Worm (Caenorhabditis elegans): ENCODE measurements around the gene F08B12.11.

ce11 chrX:11400467-11401184 is 15.8 kb downstream of the F08B12.11 start:
- TF ChIP-seq ceh-48 (tag; optimal IDR thresholded peaks at IDR 0.05) (no peak), hlh-30 (tag; optimal IDR thresholded peaks at IDR 0.05; ENCODE audit: insufficient read depth) (no peak), ama-1 (optimal IDR thresholded peaks at IDR 0.05) (no peak), ceh-31 (tag; optimal IDR thresholded peaks at IDR 0.05) (no peak), nhr-11 (tag; optimal IDR thresholded peaks at IDR 0.05) (no peak), pat-9 (tag; optimal IDR thresholded peaks at IDR 0.05) (no peak), gmeb-2 (tag; optimal IDR thresholded peaks at IDR 0.05) (no peak), pag-3 (tag; optimal IDR thresholded peaks at IDR 0.05; ENCODE audit: borderline replicate concordance) (no peak), ceh-14 (tag; optimal IDR thresholded peaks at IDR 0.05) (no peak), fkh-6 (tag; optimal IDR thresholded peaks at IDR 0.05) (no peak), unc-3 (GFP tag; conservative IDR thresholded peaks at IDR 0.05) (no peak), unc-3 (tag; optimal IDR thresholded peaks at IDR 0.05) (no peak), fkh-10 (GFP tag; optimal IDR thresholded peaks at IDR 0.05) (no peak), sox-4 (tag; optimal IDR thresholded peaks at IDR 0.05) (no peak), ceh-24 (tag; optimal IDR thresholded peaks at IDR 0.05) (no peak)
